Fruit fly (Drosophila melanogaster): ENCODE measurements around the gene Acbp4.

Gene Acbp4

dm6 chr3L:7094020-7094419, 34.0 kb downstream of the Acbp4 start (continued):
- peak; percentile 74 for TF ChIP-seq Dref (GFP tag; IDR thresholded peaks at IDR 0.05)
- no peak for TF ChIP-seq ems (GFP tag; optimal IDR thresholded peaks at IDR 0.05)
- no peak for TF ChIP-seq gfzf (GFP tag; optimal IDR thresholded peaks at IDR 0.05)
- peak; percentile 56 for TF ChIP-seq bbx (GFP tag; IDR thresholded peaks at IDR 0.05; ENCODE audit: partially characterized antibody)
- TF ChIP-seq br (optimal IDR thresholded peaks at IDR 0.05), result no peak
- peak; percentile 72 for TF ChIP-seq CG13287 (GFP tag; IDR thresholded peaks at IDR 0.05; ENCODE audit: partially characterized antibody)
- TF ChIP-seq Med (GFP tag), result no peak
- TF ChIP-seq mirr (GFP tag; optimal IDR thresholded peaks at IDR 0.05), result no peak
- TF ChIP-seq CG42726 (GFP tag; IDR thresholded peaks at IDR 0.05; ENCODE audit: partially characterized antibody), result 0 out of 2 replicates have a peak, but pooled peaks have one; percentile 15
- no peak for TF ChIP-seq NfI (GFP tag; optimal IDR thresholded peaks at IDR 0.05)
- no peak for TF ChIP-seq ab (GFP tag; optimal IDR thresholded peaks at IDR 0.05)
- peak; percentile 68 for TF ChIP-seq Dp (GFP tag; optimal IDR thresholded peaks at IDR 0.05)
- TF ChIP-seq CG7963 (GFP tag; IDR thresholded peaks at IDR 0.05; ENCODE audit: partially characterized antibody), result peak; percentile 47; the same call in 2 of the 3 replicates
- peak; percentile 67 for TF ChIP-seq unc-4 (GFP tag; IDR thresholded peaks at IDR 0.05; ENCODE audit: partially characterized antibody)
- no peak for TF ChIP-seq lola (GFP tag; optimal IDR thresholded peaks at IDR 0.05)
- TF ChIP-seq dmrt11E (tag; optimal IDR thresholded peaks at IDR 0.05), result no peak
- TF ChIP-seq Hmr (GFP tag; optimal IDR thresholded peaks at IDR 0.05), result no peak
- no peak for TF ChIP-seq dimm (GFP tag; IDR thresholded peaks at IDR 0.05)
- no peak for TF ChIP-seq CG2678 (tag; optimal IDR thresholded peaks at IDR 0.05)
- TF ChIP-seq CG11696 (GFP tag; IDR thresholded peaks at IDR 0.05), result no peak
- peak; percentile 44; the same call in 1 of the 2 replicates for TF ChIP-seq hbn (GFP tag; IDR thresholded peaks at IDR 0.05; ENCODE audit: partially characterized antibody)
- no peak for TF ChIP-seq Poxn (GFP tag; IDR thresholded peaks at IDR 0.05)
- no peak for TF ChIP-seq lov (optimal IDR thresholded peaks at IDR 0.05)
- TF ChIP-seq lov (GFP tag; IDR thresholded peaks at IDR 0.05), result no peak
- TF ChIP-seq vnd (GFP tag; IDR thresholded peaks at IDR 0.05; ENCODE audit: partially characterized antibody), result peak; percentile 42; the same call in 1 of the 3 replicates
- no peak for TF ChIP-seq CG31388 (GFP tag; optimal IDR thresholded peaks at IDR 0.05)
- TF ChIP-seq Abd-B (GFP tag; optimal IDR thresholded peaks at IDR 0.05), result no peak
- TF ChIP-seq Ets65A (GFP tag), result no peak
- peak; percentile 50 for TF ChIP-seq BEAF-32 (GFP tag; optimal IDR thresholded peaks at IDR 0.05)
- TF ChIP-seq usp (GFP tag; optimal IDR thresholded peaks at IDR 0.05), result no peak
- TF ChIP-seq Mrtf (GFP tag; IDR thresholded peaks at IDR 0.05), result no peak
- TF ChIP-seq gro (GFP tag; optimal IDR thresholded peaks at IDR 0.05), result no peak
- no peak for TF ChIP-seq MTF-1 (GFP tag; optimal IDR thresholded peaks at IDR 0.05; ENCODE audit: borderline replicate concordance)
- no peak for TF ChIP-seq CG9797 (GFP tag; optimal IDR thresholded peaks at IDR 0.05)
- no peak for TF ChIP-seq CG13894 (tag; optimal IDR thresholded peaks at IDR 0.05)
- no peak for TF ChIP-seq sens-2 (GFP tag; IDR thresholded peaks at IDR 0.05)
- TF ChIP-seq CG10959 (GFP tag; IDR thresholded peaks at IDR 0.05), result no peak
- TF ChIP-seq gcm (GFP tag; optimal IDR thresholded peaks at IDR 0.05), result no peak
- TF ChIP-seq Gsc (GFP tag; IDR thresholded peaks at IDR 0.05), result no peak
- no peak for TF ChIP-seq CkIIα-i1 (GFP tag; IDR thresholded peaks at IDR 0.05)
- no peak for TF ChIP-seq CG1602 (GFP tag; optimal IDR thresholded peaks at IDR 0.05)
- no peak for TF ChIP-seq nau (GFP tag; optimal IDR thresholded peaks at IDR 0.05)
- TF ChIP-seq Opbp (GFP tag; IDR thresholded peaks at IDR 0.05; ENCODE audit: partially characterized antibody), result peak; percentile 38; the same call in 2 of the 3 replicates
- TF ChIP-seq CG18476 (GFP tag; optimal IDR thresholded peaks at IDR 0.05), result no peak
- TF ChIP-seq Doc3 (GFP tag; IDR thresholded peaks at IDR 0.05; ENCODE audit: partially characterized antibody), result peak; percentile 57; the same call in 2 of the 3 replicates

All from whole organism, embryonic.